Fruit fly (Drosophila melanogaster) whole organism, embryonic: ENCODE measurements around the gene CG46463.

Experiments
- CG12104 ChIP-seq: fragments of 200-800 bp; sonication (Bioruptor generic); optimal IDR thresholded peaks from 3 replicates; lab custom pipeline; 2016; ENCODE audit warnings: missing biosample characterization, missing genetic modification characterization
- CG12155 ChIP-seq: fragments of 200-800 bp; sonication (Bioruptor generic); optimal IDR thresholded peaks from 3 replicates; lab custom pipeline; 2016; ENCODE audit warnings: missing biosample characterization, missing genetic modification characterization
- CG12391 ChIP-seq: fragments of 200-800 bp; sonication (Bioruptor generic); optimal IDR thresholded peaks from 3 replicates; lab custom pipeline; 2018; ENCODE audit warnings: missing biosample characterization, mild to moderate bottlenecking, missing genetic modification characterization, moderate library complexity
- CG12744 ChIP-seq: fragments of 200-800 bp; sonication (Bioruptor generic); optimal IDR thresholded peaks from 2 replicates; lab custom pipeline; 2016; ENCODE audit warnings: missing biosample characterization, missing genetic modification characterization
- CG12769 ChIP-seq: fragments of 200-800 bp; sonication (Bioruptor generic); optimal IDR thresholded peaks from 2 replicates; lab custom pipeline; 2019; ENCODE audit warnings: missing biosample characterization, mild to moderate bottlenecking, missing genetic modification characterization, moderate library complexity
- CG13287 ChIP-seq: fragments of 200-800 bp; sonication (Bioruptor generic); IDR thresholded peaks from 2 replicates; pipeline ENCODE4 v1.3.6; 2022; ENCODE audit warnings: missing biosample characterization, missing genetic modification characterization; ENCODE audit not compliant: partially characterized antibody
- CG13424 ChIP-seq: fragments of 200-800 bp; sonication (Bioruptor generic); optimal IDR thresholded peaks from 2 replicates; lab custom pipeline; 2019; ENCODE audit warnings: missing biosample characterization, mild to moderate bottlenecking, missing genetic modification characterization, moderate library complexity
- CG13894 ChIP-seq: fragments of 200-800 bp; sonication (Bioruptor generic); optimal IDR thresholded peaks from 3 replicates; lab custom pipeline; 2018; ENCODE audit warnings: missing biosample characterization, mild to moderate bottlenecking, missing genetic modification characterization, moderate library complexity
- CG14441 ChIP-seq: fragments of 200-800 bp; sonication (Bioruptor generic); IDR thresholded peaks from 2 replicates; pipeline ENCODE4 v1.3.6; 2022; ENCODE audit warnings: missing biosample characterization, missing genetic modification characterization
- CG14710 ChIP-seq: fragments of 200-800 bp; sonication (Bioruptor generic); optimal IDR thresholded peaks from 3 replicates; lab custom pipeline; 2019; ENCODE audit warnings: missing biosample characterization, mild to moderate bottlenecking, missing genetic modification characterization, moderate library complexity
- CG1602 ChIP-seq: fragments of 200-800 bp; sonication (Bioruptor generic); optimal IDR thresholded peaks from 3 replicates; lab custom pipeline; 2016; ENCODE audit warnings: missing biosample characterization, missing genetic modification characterization
- CG18262 ChIP-seq: fragments of 200-800 bp; optimal IDR thresholded peaks from 3 replicates; lab custom pipeline; 2019; ENCODE audit warnings: missing biosample characterization, mild to moderate bottlenecking, missing genetic modification characterization, moderate library complexity
- CG2199 ChIP-seq: fragments of 200-800 bp; sonication (Bioruptor generic); IDR thresholded peaks from 3 replicates; pipeline ENCODE4 v1.3.6; 2022; ENCODE audit warnings: missing biosample characterization, missing genetic modification characterization
- CG31224 ChIP-seq: fragments of 200-800 bp; sonication (Bioruptor generic); IDR thresholded peaks from 2 replicates; pipeline ENCODE4 v1.3.6; 2022; ENCODE audit warnings: missing biosample characterization, missing genetic modification characterization
- CG9797 ChIP-seq: fragments of 200-800 bp; sonication (Bioruptor generic); optimal IDR thresholded peaks from 3 replicates; lab custom pipeline; 2018; ENCODE audit warnings: missing biosample characterization, mild to moderate bottlenecking, missing genetic modification characterization
- CTCF ChIP-seq: fragments of 200-800 bp; sonication (Bioruptor generic); optimal IDR thresholded peaks from 2 replicates; lab custom pipeline; 2017; ENCODE audit warnings: missing biosample characterization, mild to moderate bottlenecking, missing genetic modification characterization, moderate library complexity
- Chrac-16 ChIP-seq: fragments of 200-800 bp; sonication (Bioruptor generic); optimal IDR thresholded peaks from 3 replicates; lab custom pipeline; 2016; ENCODE audit warnings: missing biosample characterization, missing genetic modification characterization
- CkIIα-i1 ChIP-seq: fragments of 200-800 bp; sonication (Bioruptor generic); IDR thresholded peaks from 2 replicates; pipeline ENCODE4 v1.3.6; 2022; ENCODE audit warnings: missing biosample characterization, missing genetic modification characterization
- CoRest ChIP-seq: fragments of 200-800 bp; sonication (Bioruptor generic); optimal IDR thresholded peaks from 3 replicates; lab custom pipeline; 2018; ENCODE audit warnings: missing biosample characterization, mild to moderate bottlenecking, missing genetic modification characterization, moderate library complexity
- CrebB ChIP-seq: fragments of 200-800 bp; sonication (Bioruptor generic); optimal IDR thresholded peaks from 3 replicates; lab custom pipeline; 2018; ENCODE audit warnings: missing biosample characterization, mild to moderate bottlenecking, missing genetic modification characterization
- Drgx ChIP-seq: fragments of 200-800 bp; sonication (Bioruptor generic); IDR thresholded peaks from 2 replicates; pipeline ENCODE4 v1.3.6; 2022; ENCODE audit warnings: missing biosample characterization, missing genetic modification characterization
- Eip74EF ChIP-seq, 2 experiments: fragments of 200-800 bp in 1 of 2; fragments of >200 bp in 1 of 2; sonication (Bioruptor generic) in 1 of 2; optimal IDR thresholded peaks; 2 replicates each; lab custom pipeline; 2017 to 2019; ENCODE audit warnings: missing biosample characterization in 2 of 2, missing genetic modification characterization in 2 of 2, mild to moderate bottlenecking in 1 of 2, moderate library complexity in 1 of 2
- Gsc ChIP-seq: fragments of 200-800 bp; sonication (Bioruptor generic); IDR thresholded peaks from 2 replicates; pipeline ENCODE4 v1.3.6; 2022; ENCODE audit warnings: missing biosample characterization, missing genetic modification characterization
- Xbp1 ChIP-seq: fragments of 200-800 bp; sonication (Bioruptor generic); optimal IDR thresholded peaks from 3 replicates; lab custom pipeline; 2016; ENCODE audit warnings: missing biosample characterization, mild to moderate bottlenecking, missing genetic modification characterization
- ash1 ChIP-seq: fragments of 200-800 bp; sonication (Bioruptor generic); optimal IDR thresholded peaks from 2 replicates; lab custom pipeline; 2018; ENCODE audit warnings: missing biosample characterization, mild to moderate bottlenecking, missing genetic modification characterization
- bowl ChIP-seq: fragments of 200-800 bp; sonication (Bioruptor generic); IDR thresholded peaks from 2 replicates; pipeline ENCODE4 v1.3.6; 2022; ENCODE audit warnings: missing biosample characterization, missing genetic modification characterization
- cato ChIP-seq: fragments of 200-800 bp; sonication (Bioruptor generic); optimal IDR thresholded peaks from 2 replicates; lab custom pipeline; 2016; ENCODE audit warnings: missing biosample characterization, missing genetic modification characterization, borderline replicate concordance
- cg ChIP-seq: fragments of 200-800 bp; sonication (Bioruptor generic); optimal IDR thresholded peaks from 3 replicates; lab custom pipeline; 2019; ENCODE audit warnings: missing biosample characterization, mild to moderate bottlenecking, missing genetic modification characterization, moderate library complexity
- chinmo ChIP-seq: fragments of 200-800 bp; sonication (Bioruptor generic); IDR thresholded peaks from 4 replicates; pipeline ENCODE4 v1.3.6; 2022; ENCODE audit warnings: missing biosample characterization, missing genetic modification characterization; ENCODE audit not compliant: partially characterized antibody
- chn ChIP-seq: fragments of 200-800 bp; sonication (Bioruptor generic); optimal IDR thresholded peaks from 2 replicates; lab custom pipeline; 2016; ENCODE audit warnings: missing biosample characterization, missing genetic modification characterization
- crol ChIP-seq: fragments of 200-800 bp; sonication (Bioruptor generic); IDR thresholded peaks from 2 replicates; pipeline ENCODE4 v1.3.6; 2022; ENCODE audit warnings: missing biosample characterization, missing genetic modification characterization
- dimm ChIP-seq: fragments of 200-800 bp; sonication (Bioruptor generic); IDR thresholded peaks from 2 replicates; pipeline ENCODE4 v1.3.6; 2022; ENCODE audit warnings: missing biosample characterization, missing genetic modification characterization
- dpn ChIP-seq, 2 experiments: fragments of 200-800 bp; sonication (Bioruptor generic); optimal IDR thresholded peaks; 3 replicates each; lab custom pipeline; 2016; ENCODE audit warnings: missing biosample characterization in 2 of 2, missing genetic modification characterization in 2 of 2
- gt ChIP-seq: fragments of 200-800 bp; sonication (Bioruptor generic); IDR thresholded peaks from 2 replicates; pipeline ENCODE4 v1.3.6; 2022; ENCODE audit warnings: missing biosample characterization, missing genetic modification characterization
- inv ChIP-seq: fragments of 200-800 bp; sonication (Bioruptor generic); IDR thresholded peaks from 2 replicates; pipeline ENCODE4 v1.3.6; 2022; ENCODE audit warnings: missing biosample characterization, missing genetic modification characterization; ENCODE audit not compliant: partially characterized antibody
- kah ChIP-seq: fragments of 200-800 bp; sonication (Bioruptor generic); optimal IDR thresholded peaks from 2 replicates; lab custom pipeline; 2018; ENCODE audit warnings: missing biosample characterization, mild to moderate bottlenecking, missing genetic modification characterization
- lbe ChIP-seq: fragments of 200-800 bp; sonication (Bioruptor generic); optimal IDR thresholded peaks from 2 replicates; lab custom pipeline; 2016; ENCODE audit warnings: missing biosample characterization, mild to moderate bottlenecking, missing genetic modification characterization
- lola ChIP-seq, 3 experiments: fragments of >200 bp in 2 of 3; fragments of 200-800 bp in 1 of 3; sonication (Bioruptor generic) in 1 of 3; optimal IDR thresholded peaks; 2 replicates each; lab custom pipeline; 2017 to 2019; ENCODE audit warnings: missing biosample characterization in 3 of 3, missing genetic modification characterization in 3 of 3, mild to moderate bottlenecking in 1 of 3, moderate library complexity in 1 of 3
- lov ChIP-seq, 2 experiments: fragments of 200-800 bp in 1 of 2; fragments of >200 bp in 1 of 2; sonication (Bioruptor generic) in 1 of 2; IDR thresholded peaks in 1 of 2; optimal IDR thresholded peaks in 1 of 2; 2 replicates in 1 of 2; 3 replicates in 1 of 2; pipeline versions ENCODE4 v1.3.6 to Lab custom; 2017 to 2022; ENCODE audit warnings: missing biosample characterization in 1 of 2, missing genetic modification characterization in 1 of 2
- mam ChIP-seq: fragments of 200-800 bp; sonication (Bioruptor generic); optimal IDR thresholded peaks from 3 replicates; lab custom pipeline; 2016; ENCODE audit warnings: missing biosample characterization, missing genetic modification characterization
- peb ChIP-seq: fragments of 200-800 bp; sonication (Bioruptor generic); IDR thresholded peaks from 2 replicates; pipeline ENCODE4 v1.3.6; 2022; ENCODE audit warnings: missing biosample characterization, missing genetic modification characterization
- phol ChIP-seq: fragments of 200-800 bp; sonication (Bioruptor generic); optimal IDR thresholded peaks from 3 replicates; lab custom pipeline; 2018; ENCODE audit warnings: missing biosample characterization, mild to moderate bottlenecking, missing genetic modification characterization, moderate library complexity
- psq ChIP-seq: fragments of 200-800 bp; sonication (Bioruptor generic); optimal IDR thresholded peaks from 2 replicates; lab custom pipeline; 2017; ENCODE audit warnings: missing biosample characterization, missing genetic modification characterization
- rib ChIP-seq: fragments of 200-800 bp; sonication (Bioruptor generic); IDR thresholded peaks from 2 replicates; pipeline ENCODE4 v1.3.6; 2022; ENCODE audit warnings: missing biosample characterization, missing genetic modification characterization
- sd ChIP-seq: fragments of 200-800 bp; sonication (Bioruptor generic); optimal IDR thresholded peaks from 3 replicates; lab custom pipeline; 2018; ENCODE audit warnings: missing biosample characterization, mild to moderate bottlenecking, missing genetic modification characterization, moderate library complexity
- slou ChIP-seq: fragments of 200-800 bp; sonication (Bioruptor generic); optimal IDR thresholded peaks from 3 replicates; lab custom pipeline; 2016; ENCODE audit warnings: missing biosample characterization, missing genetic modification characterization
- stwl ChIP-seq: fragments of 200-800 bp; sonication (Bioruptor generic); optimal IDR thresholded peaks from 3 replicates; lab custom pipeline; 2018; ENCODE audit warnings: missing biosample characterization, mild to moderate bottlenecking, missing genetic modification characterization, moderate library complexity
- sug ChIP-seq: fragments of 200-800 bp; optimal IDR thresholded peaks from 2 replicates; lab custom pipeline; 2019; ENCODE audit warnings: missing biosample characterization, mild to moderate bottlenecking, missing genetic modification characterization, moderate library complexity
- zen2 ChIP-seq: fragments of 200-800 bp; sonication (Bioruptor generic); IDR thresholded peaks from 3 replicates; pipeline ENCODE4 v1.3.6; 2022; ENCODE audit warnings: missing biosample characterization, missing genetic modification characterization; ENCODE audit not compliant: partially characterized antibody
- zfh2 ChIP-seq: fragments of 200-800 bp; sonication (Bioruptor generic); optimal IDR thresholded peaks from 2 replicates; lab custom pipeline; 2016; ENCODE audit warnings: missing biosample characterization, missing genetic modification characterization

Gene CG46463

dm6 chr3L:3417120-3417519, 44.0 kb upstream of the CG46463 start (continued):
- TF ChIP-seq CG18262 (tag; lab: Kevin White, UChicago), result no peak
- TF ChIP-seq zen2 (GFP tag; lab: Robert Waterston, UW), result no peak
- TF ChIP-seq chn (GFP tag; lab: Kevin White, UChicago), result no peak
- TF ChIP-seq CG13287 (GFP tag; lab: Robert Waterston, UW), result no peak; the same call in 1 of the 2 replicates
- no peak for TF ChIP-seq CkIIα-i1 (GFP tag; lab: Robert Waterston, UW)
- TF ChIP-seq ash1, result peak; percentile 57
- peak; percentile 52 for TF ChIP-seq Xbp1
- TF ChIP-seq CrebB (tag; lab: Kevin White, UChicago), result no peak
- peak; percentile 50 for TF ChIP-seq sd (tag; lab: Kevin White, UChicago)
- peak; percentile 31 for TF ChIP-seq lbe (GFP tag; lab: Kevin White, UChicago)
- TF ChIP-seq dimm (GFP tag; lab: Robert Waterston, UW), result no peak
- peak; percentile 93 for TF ChIP-seq cg (GFP tag; lab: Kevin White, UChicago)
- peak; percentile 35; the same call in 1 of the 2 replicates for TF ChIP-seq rib (GFP tag; lab: Robert Waterston, UW)
- no peak for TF ChIP-seq CG12769 (tag; lab: Kevin White, UChicago)
- TF ChIP-seq crol (GFP tag; lab: Robert Waterston, UW), result 0 out of 2 replicates have a peak, but pooled peaks have one; percentile 27
- no peak for TF ChIP-seq zfh2 (GFP tag; lab: Kevin White, UChicago)
- no peak for TF ChIP-seq slou (GFP tag; lab: Kevin White, UChicago)
- TF ChIP-seq phol (tag; lab: Kevin White, UChicago), result no peak
- TF ChIP-seq gt (GFP tag; lab: Robert Waterston, UW), result no peak
- TF ChIP-seq chinmo (GFP tag; lab: Robert Waterston, UW), result peak; percentile 90; the same call in 3 of the 4 replicates
- no peak for TF ChIP-seq lov (optimal IDR thresholded peaks at IDR 0.05; lab: Kevin White, UChicago)
- TF ChIP-seq lov (GFP tag; IDR thresholded peaks at IDR 0.05; lab: Robert Waterston, UW), result 0 out of 3 replicates have a peak, but pooled peaks have one; percentile 24
- no peak for TF ChIP-seq Eip74EF (GFP tag; optimal IDR thresholded peaks at IDR 0.05; lab: Kevin White, UChicago)
- TF ChIP-seq bowl, result no peak
- no peak for TF ChIP-seq cato (GFP tag; lab: Kevin White, UChicago)
- TF ChIP-seq CoRest, result no peak
- no peak for TF ChIP-seq CG9797 (GFP tag; lab: Kevin White, UChicago)
- TF ChIP-seq sug (tag; lab: Kevin White, UChicago), result peak; percentile 47
- TF ChIP-seq kah (GFP tag; lab: Kevin White, UChicago), result no peak
- TF ChIP-seq CG14441 (GFP tag; lab: Robert Waterston, UW), result no peak
- TF ChIP-seq CG12744 (GFP tag; lab: Kevin White, UChicago), result no peak
- peak; percentile 51 for TF ChIP-seq Drgx (GFP tag; lab: Robert Waterston, UW)
- no peak for TF ChIP-seq CTCF
- TF ChIP-seq psq, result no peak
- no peak for TF ChIP-seq lola (GFP tag; optimal IDR thresholded peaks at IDR 0.05; lab: Kevin White, UChicago)
- no peak for TF ChIP-seq peb (GFP tag; lab: Robert Waterston, UW)
- no peak for TF ChIP-seq CG12104 (GFP tag; lab: Kevin White, UChicago)
- no peak for TF ChIP-seq stwl (tag; lab: Kevin White, UChicago)
- TF ChIP-seq Chrac-16, result no peak
- TF ChIP-seq CG13424, result no peak
- peak; percentile 51 for TF ChIP-seq CG13894 (tag; lab: Kevin White, UChicago)
- TF ChIP-seq mam (GFP tag; lab: Kevin White, UChicago), result no peak
- no peak for TF ChIP-seq CG14710 (tag; lab: Kevin White, UChicago)
- no peak for TF ChIP-seq Gsc (GFP tag; lab: Robert Waterston, UW)
- no peak for TF ChIP-seq inv (GFP tag; lab: Robert Waterston, UW)
- no peak for TF ChIP-seq CG31224 (GFP tag; lab: Robert Waterston, UW)
- TF ChIP-seq CG12155 (GFP tag; lab: Kevin White, UChicago), result no peak
- TF ChIP-seq CG1602, result no peak
- TF ChIP-seq CG12391 (tag; lab: Kevin White, UChicago), result no peak
- no peak for TF ChIP-seq dpn (GFP tag; optimal IDR thresholded peaks at IDR 0.05; lab: Kevin White, UChicago)
- TF ChIP-seq CG2199, result peak; percentile 36; the same call in 2 of the 3 replicates
